Fruit fly (Drosophila melanogaster): Measurements from ENCODE around the gene pns.

pns gene

DNA sequence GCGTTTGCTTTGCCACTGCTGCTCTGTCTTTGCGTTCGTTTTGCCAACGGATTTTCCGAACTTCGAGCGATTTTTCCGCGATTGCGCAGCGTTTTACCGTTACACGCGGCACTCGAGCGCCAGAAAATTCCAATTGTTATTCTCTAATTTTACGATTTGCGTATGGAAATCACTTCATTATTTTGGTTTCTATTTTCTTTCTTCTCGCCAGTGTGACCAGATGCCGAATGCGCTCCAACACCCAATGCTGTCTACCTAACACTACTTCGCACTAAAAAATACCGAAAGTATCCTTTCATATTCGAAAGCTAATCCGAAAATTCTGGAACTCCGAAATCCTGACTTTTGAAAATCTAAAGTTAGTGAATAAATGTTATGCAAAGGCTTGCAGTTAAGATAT lies 40.5 kb upstream of the pns start, which contains the start of gene CG12084 (continued):
- TF ChIP-seq CG12659 (GFP tag; optimal IDR thresholded peaks at IDR 0.05) (peak; percentile 42), gfzf (GFP tag; optimal IDR thresholded peaks at IDR 0.05) (peak; percentile 96), CG3847 (GFP tag; IDR thresholded peaks at IDR 0.05) (no peak), Ets97D (GFP tag; optimal IDR thresholded peaks at IDR 0.05) (peak; percentile 27), prd (optimal IDR thresholded peaks at IDR 0.05) (no peak), prd (GFP tag; IDR thresholded peaks at IDR 0.05) (no peak)

DNA sequence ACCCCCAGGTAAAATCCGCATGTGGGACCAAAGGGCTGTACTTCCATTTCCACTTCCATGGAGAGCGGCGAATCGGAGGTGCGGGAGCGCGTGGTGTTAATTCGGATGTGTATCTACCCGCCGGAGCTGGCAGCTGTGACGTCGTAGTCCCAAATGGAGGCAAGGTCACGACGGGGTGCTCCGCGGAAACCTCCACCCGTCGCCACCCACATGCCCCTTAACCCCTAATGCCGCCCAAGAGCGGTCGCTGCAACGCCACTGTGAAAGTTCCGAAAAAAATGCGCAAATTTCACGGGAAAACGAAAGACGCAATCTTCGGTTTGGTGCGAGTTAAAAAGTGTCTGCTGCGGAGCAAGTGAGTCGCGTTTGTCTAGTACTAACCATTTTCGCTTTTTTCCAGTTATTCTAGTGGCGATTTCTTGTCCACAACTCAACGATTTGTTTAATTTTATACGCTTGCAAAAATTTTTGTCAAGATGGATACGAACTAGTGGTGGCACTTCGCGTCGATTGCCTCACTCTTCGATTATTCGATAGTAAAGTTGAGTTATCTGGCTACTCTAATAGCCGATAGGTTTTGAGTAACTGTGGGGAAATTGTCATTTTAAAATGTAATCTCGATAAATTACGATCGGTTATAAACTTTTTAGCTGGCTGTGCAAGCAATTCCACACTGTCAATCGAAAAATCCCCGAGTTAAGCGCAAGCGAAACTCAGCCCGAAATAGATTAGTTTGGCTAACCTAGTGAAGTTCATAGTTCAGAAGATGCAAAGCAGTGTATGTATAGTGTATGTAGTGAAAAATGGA lies 34.6 kb upstream of the pns start, which contains the start of the genes hfp and Psa:
hfp (minus strand) TSS at position 505 of the 808 bp plus-strand sequence.
Psa (plus strand) TSS at position 758 of the 808 bp plus-strand sequence.
- no peak for TF ChIP-seq CG13775 (GFP tag; optimal IDR thresholded peaks at IDR 0.05)
- no peak for TF ChIP-seq esg (GFP tag; conservative IDR thresholded peaks at IDR 0.05)
- no peak for TF ChIP-seq CG7745 (tag; optimal IDR thresholded peaks at IDR 0.05)
- TF ChIP-seq CG18262 (tag; optimal IDR thresholded peaks at IDR 0.05): no peak
- no peak for TF ChIP-seq CG3065 (GFP tag; optimal IDR thresholded peaks at IDR 0.05)
- TF ChIP-seq CG3838 (GFP tag; optimal IDR thresholded peaks at IDR 0.05): no peak
- no peak for TF ChIP-seq D (optimal IDR thresholded peaks at IDR 0.05)
- TF ChIP-seq D (GFP tag; optimal IDR thresholded peaks at IDR 0.05): no peak
- TF ChIP-seq E2f2 (GFP tag; IDR thresholded peaks at IDR 0.05): peak; percentile 83
- TF ChIP-seq Doc2 (GFP tag; IDR thresholded peaks at IDR 0.05): no peak
- peak; percentile 67 for TF ChIP-seq Neu2 (GFP tag; optimal IDR thresholded peaks at IDR 0.05; ENCODE audit: borderline replicate concordance)
- TF ChIP-seq wek (GFP tag; optimal IDR thresholded peaks at IDR 0.05): no peak
- no peak for TF ChIP-seq CG3281 (GFP tag; optimal IDR thresholded peaks at IDR 0.05)
- no peak for TF ChIP-seq repo (GFP tag; optimal IDR thresholded peaks at IDR 0.05)
- no peak for TF ChIP-seq CG2199 (GFP tag; IDR thresholded peaks at IDR 0.05)
- TF ChIP-seq az2 (GFP tag; optimal IDR thresholded peaks at IDR 0.05): no peak
- no peak for TF ChIP-seq CG12104 (GFP tag; optimal IDR thresholded peaks at IDR 0.05)
- no peak for TF ChIP-seq CG11456 (GFP tag; IDR thresholded peaks at IDR 0.05)
- no peak for TF ChIP-seq Xbp1 (GFP tag; optimal IDR thresholded peaks at IDR 0.05)
- no peak for TF ChIP-seq Fer1 (GFP tag; optimal IDR thresholded peaks at IDR 0.05)
- TF ChIP-seq Mad (GFP tag; optimal IDR thresholded peaks at IDR 0.05): no peak
- no peak for TF ChIP-seq onecut (GFP tag; IDR thresholded peaks at IDR 0.05)
- TF ChIP-seq CG8359 (GFP tag; optimal IDR thresholded peaks at IDR 0.05; ENCODE audit: borderline replicate concordance): no peak
- TF ChIP-seq fd96Cb (tag; optimal IDR thresholded peaks at IDR 0.05): no peak
- no peak for TF ChIP-seq emc (GFP tag; optimal IDR thresholded peaks at IDR 0.05)
- TF ChIP-seq Optix (GFP tag; IDR thresholded peaks at IDR 0.05): no peak
- no peak for TF ChIP-seq pnt (GFP tag; optimal IDR thresholded peaks at IDR 0.05)
- TF ChIP-seq Atf-2 (GFP tag; optimal IDR thresholded peaks at IDR 0.05): no peak
- no peak for TF ChIP-seq Abd-B (GFP tag; optimal IDR thresholded peaks at IDR 0.05)
- no peak for TF ChIP-seq CG8388 (GFP tag; optimal IDR thresholded peaks at IDR 0.05)
- no peak for TF ChIP-seq Dip2 (GFP tag; IDR thresholded peaks at IDR 0.05)
- TF ChIP-seq gsb-n (tag; optimal IDR thresholded peaks at IDR 0.05): no peak
- TF ChIP-seq CG8290 (GFP tag; optimal IDR thresholded peaks at IDR 0.05): no peak
- TF ChIP-seq CG8290 (tag; optimal IDR thresholded peaks at IDR 0.05): no peak
- no peak for TF ChIP-seq her (GFP tag; optimal IDR thresholded peaks at IDR 0.05)
- no peak for TF ChIP-seq lov (optimal IDR thresholded peaks at IDR 0.05)
- TF ChIP-seq lov (GFP tag; IDR thresholded peaks at IDR 0.05): no peak
- TF ChIP-seq CG2712 (tag; optimal IDR thresholded peaks at IDR 0.05): peak; percentile 4
- peak; percentile 53 for TF ChIP-seq Med (GFP tag)
- TF ChIP-seq CG12071 (GFP tag; optimal IDR thresholded peaks at IDR 0.05): no peak
- TF ChIP-seq CG18619 (GFP tag; optimal IDR thresholded peaks at IDR 0.05): no peak
- no peak for TF ChIP-seq CG1603 (tag; optimal IDR thresholded peaks at IDR 0.05)
- TF ChIP-seq CG3995 (GFP tag; optimal IDR thresholded peaks at IDR 0.05): peak; percentile 90
- no peak for TF ChIP-seq CG14965 (GFP tag; optimal IDR thresholded peaks at IDR 0.05; ENCODE audit: borderline replicate concordance)

Measured in whole organism, embryonic.